Worm (Caenorhabditis elegans) whole organism, mixed stage, embryonic: ENCODE data around the gene pid-5.

Experiments
- M03D4.4 ChIP-seq: sonication (generic microtip); optimal IDR thresholded peaks from 2 replicates; lab custom pipeline; 2017; ENCODE audit warnings: mild to moderate bottlenecking, missing genetic modification characterization, missing compliant biosample characterization
- bed-3 ChIP-seq: fragments of 200-800 bp; sonication (Bioruptor generic); optimal IDR thresholded peaks from 3 replicates; lab custom pipeline; 2018; ENCODE audit warnings: mild to moderate bottlenecking, missing genetic modification characterization, moderate library complexity, missing compliant biosample characterization
- blmp-1 ChIP-seq: fragments of 150-350 bp; optimal IDR thresholded peaks from 2 replicates; lab custom pipeline; 2014; ENCODE audit warnings: missing biosample characterization, missing genetic modification characterization
- ceh-39 ChIP-seq: fragments of 150-350 bp; optimal IDR thresholded peaks from 2 replicates; lab custom pipeline; 2014; ENCODE audit warnings: missing biosample characterization, missing genetic modification characterization
- ceh-43 ChIP-seq: fragments of 200-800 bp; sonication (Bioruptor generic); optimal IDR thresholded peaks from 2 replicates; lab custom pipeline; 2018; ENCODE audit warnings: mild to moderate bottlenecking, missing genetic modification characterization, moderate library complexity, missing compliant biosample characterization
- ceh-83 ChIP-seq: fragments of 200-800 bp; sonication (Bioruptor generic); optimal IDR thresholded peaks from 2 replicates; lab custom pipeline; 2018; ENCODE audit warnings: mild to moderate bottlenecking, missing genetic modification characterization, missing compliant biosample characterization
- ces-1 ChIP-seq: fragments of 150-350 bp; optimal IDR thresholded peaks from 2 replicates; lab custom pipeline; 2014; ENCODE audit warnings: missing biosample characterization, missing genetic modification reagents, missing genetic modification characterization
- cnd-1 ChIP-seq: fragments of 200-800 bp; sonication (Bioruptor generic); optimal IDR thresholded peaks from 2 replicates; lab custom pipeline; 2018; ENCODE audit warnings: mild to moderate bottlenecking, missing genetic modification characterization, missing compliant biosample characterization
- drap-1 ChIP-seq: fragments of 200-800 bp; sonication (Bioruptor generic); optimal IDR thresholded peaks from 3 replicates; lab custom pipeline; 2018; ENCODE audit warnings: mild to moderate bottlenecking, missing genetic modification characterization, missing compliant biosample characterization
- elt-1 ChIP-seq: sonication (generic microtip); optimal IDR thresholded peaks from 2 replicates; lab custom pipeline; 2017; ENCODE audit warnings: missing genetic modification characterization, mild to moderate bottlenecking, missing compliant biosample characterization, antibody characterized with exemption, moderate library complexity, borderline replicate concordance; ENCODE audit not compliant: insufficient read depth
- flh-1 ChIP-seq: fragments of 200-800 bp; sonication (Bioruptor generic); optimal IDR thresholded peaks from 2 replicates; lab custom pipeline; 2018; ENCODE audit warnings: mild to moderate bottlenecking, missing genetic modification characterization, moderate library complexity, missing compliant biosample characterization
- hlh-1 ChIP-seq: fragments of 150-350 bp; optimal IDR thresholded peaks from 2 replicates; lab custom pipeline; 2014; ENCODE audit warnings: missing biosample characterization, missing genetic modification reagents, missing genetic modification characterization
- lin-13 ChIP-seq: fragments of 150-350 bp; optimal IDR thresholded peaks from 2 replicates; lab custom pipeline; 2014; ENCODE audit warnings: missing biosample characterization, missing genetic modification characterization
- lin-32 ChIP-seq: fragments of 200-800 bp; sonication (Bioruptor generic); optimal IDR thresholded peaks from 2 replicates; lab custom pipeline; 2018; ENCODE audit warnings: mild to moderate bottlenecking, missing genetic modification characterization, missing compliant biosample characterization
- lsy-2 ChIP-seq: fragments of 150-350 bp; optimal IDR thresholded peaks from 2 replicates; lab custom pipeline; 2014; ENCODE audit warnings: missing biosample characterization, missing genetic modification characterization
- mab-5 ChIP-seq: fragments of 150-350 bp; optimal IDR thresholded peaks from 2 replicates; lab custom pipeline; 2014; ENCODE audit warnings: missing biosample characterization, missing genetic modification characterization
- mep-1 ChIP-seq: fragments of 150-350 bp; optimal IDR thresholded peaks from 2 replicates; lab custom pipeline; 2017; ENCODE audit warnings: missing biosample characterization, missing genetic modification reagents, missing genetic modification characterization, inconsistent platforms
- nhr-237 ChIP-seq: fragments of 150-350 bp; optimal IDR thresholded peaks from 2 replicates; lab custom pipeline; 2014; ENCODE audit warnings: missing biosample characterization, missing genetic modification characterization
- nhr-28 ChIP-seq: fragments of 150-350 bp; optimal IDR thresholded peaks from 2 replicates; lab custom pipeline; 2014; ENCODE audit warnings: missing biosample characterization, missing genetic modification characterization
- nhr-76 ChIP-seq: sonication (generic microtip); optimal IDR thresholded peaks from 2 replicates; lab custom pipeline; 2017; ENCODE audit warnings: missing biosample characterization, missing genetic modification characterization
- pha-4 ChIP-seq: fragments of 150-350 bp; optimal IDR thresholded peaks from 2 replicates; lab custom pipeline; 2018; ENCODE audit warnings: missing biosample characterization, missing genetic modification reagents, missing genetic modification characterization
- snpc-4 ChIP-seq: fragments of 150-350 bp; optimal IDR thresholded peaks from 2 replicates; lab custom pipeline; 2014; ENCODE audit warnings: missing biosample characterization, missing genetic modification characterization
- sptf-1 ChIP-seq: sonication (generic microtip); optimal IDR thresholded peaks from 2 replicates; lab custom pipeline; 2017; ENCODE audit warnings: mild to moderate bottlenecking, missing genetic modification characterization, moderate library complexity, missing compliant biosample characterization
- tbx-8 ChIP-seq: fragments of 200-800 bp; sonication (Bioruptor generic); optimal IDR thresholded peaks from 2 replicates; lab custom pipeline; 2018; ENCODE audit warnings: mild to moderate bottlenecking, missing genetic modification characterization, moderate library complexity, missing compliant biosample characterization
- unc-39 ChIP-seq: fragments of 150-350 bp; optimal IDR thresholded peaks from 2 replicates; lab custom pipeline; 2014; ENCODE audit warnings: missing biosample characterization, missing genetic modification characterization
- unc-62 ChIP-seq: fragments of 150-350 bp; optimal IDR thresholded peaks from 2 replicates; lab custom pipeline; 2014; ENCODE audit warnings: missing biosample characterization, missing genetic modification reagents, missing genetic modification characterization
- zip-8 ChIP-seq: fragments of 150-350 bp; optimal IDR thresholded peaks from 2 replicates; lab custom pipeline; 2014; ENCODE audit warnings: missing biosample characterization, missing genetic modification characterization
- ztf-11 ChIP-seq: fragments of 150-350 bp; optimal IDR thresholded peaks from 2 replicates; lab custom pipeline; 2014; ENCODE audit warnings: missing biosample characterization, missing genetic modification characterization

pid-5 gene

ce11 chrV:4168045-4168444 is 7.6 kb upstream of the pid-5 start:
- no peak for TF ChIP-seq snpc-4 (tag; lab: Kevin White, UChicago)
- no peak for TF ChIP-seq bed-3
- TF ChIP-seq nhr-237 = no peak

- peak; percentile 19 for TF ChIP-seq ceh-39 (tag; lab: Kevin White, UChicago)
- no peak for TF ChIP-seq cnd-1 (tag; lab: Kevin White, UChicago)
- peak; percentile 7 for TF ChIP-seq ces-1
- no peak for TF ChIP-seq lin-32 (GFP tag; lab: Kevin White, UChicago)
- no peak for TF ChIP-seq nhr-28
- TF ChIP-seq M03D4.4 = no peak
- peak; percentile 41 for TF ChIP-seq mep-1 (tag; lab: Kevin White, UChicago)
- no peak for TF ChIP-seq sptf-1 (tag; lab: Kevin White, UChicago)
- TF ChIP-seq drap-1 (GFP tag; lab: Kevin White, UChicago) = no peak
- no peak for TF ChIP-seq pha-4 (tag; lab: Kevin White, UChicago)
- no peak for TF ChIP-seq snpc-4 (tag; lab: Kevin White, UChicago)
Measured at ce11 chrV:4169658-4170057, 6.0 kb upstream of the pid-5 start.

- TF ChIP-seq cnd-1 (tag; lab: Kevin White, UChicago) = no peak
- no peak for TF ChIP-seq nhr-237
- TF ChIP-seq zip-8 (tag; lab: Kevin White, UChicago) = peak; percentile 21
Measured at ce11 chrV:4170138-4170537, 5.5 kb upstream of the pid-5 start, which contains the start of gene Y45G5AM.7. Gene Y45G5AM.7, minus strand, starts transcription at chrV:4170238.

ce11 chrV:4181272-4181671 is 5.6 kb downstream of the pid-5 start:
- TF ChIP-seq tbx-8 (no peak), unc-39 (tag; lab: Kevin White, UChicago) (no peak), bed-3 (no peak), snpc-4 (tag; lab: Kevin White, UChicago) (no peak), hlh-1 (tag; lab: Kevin White, UChicago) (no peak), nhr-76 (tag; lab: Kevin White, UChicago) (no peak), sptf-1 (tag; lab: Kevin White, UChicago) (no peak), nhr-237 (no peak), zip-8 (tag; lab: Kevin White, UChicago) (no peak), mab-5 (tag; lab: Kevin White, UChicago) (no peak), unc-62 (GFP tag; lab: Kevin White, UChicago) (no peak), blmp-1 (tag; lab: Kevin White, UChicago) (no peak)

ce11 chrV:4181727-4182126 is 6.0 kb downstream of the pid-5 start:
- TF ChIP-seq lin-32 (GFP tag; lab: Kevin White, UChicago) (peak; percentile 20), zip-8 (tag; lab: Kevin White, UChicago) (no peak), sptf-1 (tag; lab: Kevin White, UChicago) (peak; percentile 2), cnd-1 (tag; lab: Kevin White, UChicago) (peak; percentile 45)

- TF ChIP-seq lin-13 (tag; lab: Kevin White, UChicago) = no peak
- no peak for TF ChIP-seq blmp-1 (tag; lab: Kevin White, UChicago)
- TF ChIP-seq drap-1 (GFP tag; lab: Kevin White, UChicago) = no peak
- TF ChIP-seq unc-39 (tag; lab: Kevin White, UChicago) = no peak
- TF ChIP-seq M03D4.4 = no peak
- no peak for TF ChIP-seq ceh-83 (GFP tag; lab: Kevin White, UChicago)
- no peak for TF ChIP-seq lsy-2
- TF ChIP-seq ces-1 = no peak
- no peak for TF ChIP-seq nhr-76 (tag; lab: Kevin White, UChicago)
- TF ChIP-seq flh-1 (GFP tag; lab: Kevin White, UChicago) = no peak
- no peak for TF ChIP-seq lin-32 (GFP tag; lab: Kevin White, UChicago)
- TF ChIP-seq snpc-4 (tag; lab: Kevin White, UChicago) = no peak
- TF ChIP-seq unc-62 (GFP tag; lab: Kevin White, UChicago) = no peak
- no peak for TF ChIP-seq ztf-11
- no peak for TF ChIP-seq bed-3
- no peak for TF ChIP-seq ceh-43 (GFP tag; lab: Kevin White, UChicago)
- no peak for TF ChIP-seq elt-1 (tag; lab: Kevin White, UChicago)
Measured at ce11 chrV:4182546-4182945, 6.9 kb downstream of the pid-5 start.
